Fruit fly (Drosophila melanogaster) whole organism, adult: ENCODE results near the gene Manf.

ENCODE experiments used
- CG14711 ChIP-seq: fragments of 200-800 bp; sonication (Bioruptor generic); optimal IDR thresholded peaks from 2 replicates; lab custom pipeline; 2018; ENCODE audit warnings: missing biosample characterization, mild to moderate bottlenecking, missing genetic modification characterization, moderate library complexity
- CG5204 ChIP-seq: fragments of 200-800 bp; sonication (Bioruptor generic); optimal IDR thresholded peaks from 2 replicates; lab custom pipeline; 2016; ENCODE audit warnings: missing biosample characterization, missing genetic modification characterization
- Clk ChIP-seq: fragments of 200-800 bp; sonication (Bioruptor generic); optimal IDR thresholded peaks from 2 replicates; lab custom pipeline; 2017; ENCODE audit warnings: missing biosample characterization, missing genetic modification characterization
- Mnt ChIP-seq: fragments of 200-800 bp; sonication (Bioruptor generic); optimal IDR thresholded peaks from 2 replicates; lab custom pipeline; 2016; ENCODE audit warnings: missing biosample characterization, mild to moderate bottlenecking, missing genetic modification characterization
- toe ChIP-seq: fragments of 200-800 bp; sonication (Bioruptor generic); optimal IDR thresholded peaks from 2 replicates; lab custom pipeline; 2016; ENCODE audit warnings: missing biosample characterization, missing genetic modification characterization

DNA sequence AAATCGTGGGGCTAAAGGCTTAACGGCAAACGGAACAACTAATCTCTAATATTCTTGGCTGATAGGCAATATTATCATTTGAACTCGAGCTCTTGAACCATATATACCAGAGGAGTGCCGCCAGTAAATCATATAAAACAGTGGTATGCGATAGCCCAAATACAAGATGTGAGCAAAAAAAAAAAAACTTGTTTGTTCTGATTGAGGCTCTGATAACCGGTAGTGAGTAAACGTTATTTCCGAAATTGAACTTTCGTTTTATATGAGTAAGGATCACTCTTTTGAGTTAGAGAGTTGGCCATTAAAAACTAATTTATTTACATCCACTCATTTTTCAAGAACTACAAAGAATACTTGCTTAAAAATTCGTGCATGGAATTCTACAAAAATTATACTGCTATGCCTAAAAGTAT, 39.1 kb upstream of the Manf start:
- TF ChIP-seq toe (GFP tag; lab: Kevin White, UChicago) (no peak), CG5204 (GFP tag; lab: Kevin White, UChicago) (no peak), Clk (no peak), CG14711 (tag; lab: Kevin White, UChicago) (no peak), Mnt (GFP tag; lab: Kevin White, UChicago) (no peak)
